Worm (Caenorhabditis elegans): ENCODE data around the gene ceh-24.

ceh-24 gene

ce11 chrV:13808462-13808867 lies 4.6 kb upstream of the ceh-24 start (continued):
- TF ChIP-seq sox-4 (tag; optimal IDR thresholded peaks at IDR 0.05) (no peak), nhr-19 (GFP tag; conservative IDR thresholded peaks at IDR 0.05) (peak; percentile 47), C34B4.2 (tag; optimal IDR thresholded peaks at IDR 0.05) (no peak), lin-15B (tag; optimal IDR thresholded peaks at IDR 0.05) (no peak), lin-13 (GFP tag; optimal IDR thresholded peaks at IDR 0.05) (peak; percentile 53), nhr-20 (tag; optimal IDR thresholded peaks at IDR 0.05) (peak; percentile 65), ztf-11 (tag; optimal IDR thresholded peaks at IDR 0.05) (no peak), grh-1 (GFP tag; IDR thresholded peaks at IDR 0.05) (no peak), nhr-28 (tag; optimal IDR thresholded peaks at IDR 0.05) (no peak), hlh-4 (tag; optimal IDR thresholded peaks at IDR 0.05) (no peak), nhr-76 (tag; optimal IDR thresholded peaks at IDR 0.05) (no peak), sup-37 (GFP tag; optimal IDR thresholded peaks at IDR 0.05) (no peak), ceh-88 (GFP tag; IDR thresholded peaks at IDR 0.05) (no peak), snpc-4 (tag; optimal IDR thresholded peaks at IDR 0.05) (peak; percentile 48), nhr-71 (tag; optimal IDR thresholded peaks at IDR 0.05) (peak; percentile 74), mef-2 (tag; optimal IDR thresholded peaks at IDR 0.05) (no peak), ceh-8 (GFP tag; optimal IDR thresholded peaks at IDR 0.05) (no peak), lin-39 (tag; optimal IDR thresholded peaks at IDR 0.05) (no peak), nhr-77 (tag; optimal IDR thresholded peaks at IDR 0.05) (peak; percentile 47), swsn-7 (tag; optimal IDR thresholded peaks at IDR 0.05) (peak; percentile 52), unc-62 (GFP tag; optimal IDR thresholded peaks at IDR 0.05) (no peak), skn-1 (tag; optimal IDR thresholded peaks at IDR 0.05) (peak; percentile 8), C04F5.9 (tag; optimal IDR thresholded peaks at IDR 0.05) (no peak), ets-5 (GFP tag; IDR thresholded peaks at IDR 0.05) (no peak), ztf-4 (tag; optimal IDR thresholded peaks at IDR 0.05) (no peak), zag-1 (tag; optimal IDR thresholded peaks at IDR 0.05) (no peak), elt-3 (tag; optimal IDR thresholded peaks at IDR 0.05) (no peak), dsc-1 (tag; optimal IDR thresholded peaks at IDR 0.05) (peak; percentile 14), snu-23 (GFP tag; optimal IDR thresholded peaks at IDR 0.05) (peak; percentile 78), unc-98 (GFP tag; IDR thresholded peaks at IDR 0.05) (no peak), pax-3 (tag; optimal IDR thresholded peaks at IDR 0.05) (no peak), isw-1 (GFP tag; IDR thresholded peaks at IDR 0.05) (no peak), tlp-1 (tag; optimal IDR thresholded peaks at IDR 0.05) (no peak), egl-27 (tag; optimal IDR thresholded peaks at IDR 0.05) (no peak), sptf-1 (tag; optimal IDR thresholded peaks at IDR 0.05) (no peak), unc-30 (tag; optimal IDR thresholded peaks at IDR 0.05) (no peak), xbp-1 (tag; optimal IDR thresholded peaks at IDR 0.05) (no peak), hpl-2 (GFP tag; optimal IDR thresholded peaks at IDR 0.05) (no peak), nhr-85 (tag) (no peak), nhr-12 (tag; optimal IDR thresholded peaks at IDR 0.05) (no peak), lir-3 (tag; optimal IDR thresholded peaks at IDR 0.05; ENCODE audit: poor library complexity) (no peak), pqm-1 (tag; optimal IDR thresholded peaks at IDR 0.05) (no peak), dpl-1 (GFP tag; optimal IDR thresholded peaks at IDR 0.05) (peak in 2 of 3 experiments; percentile 39 to 61), lin-14 (GFP tag; optimal IDR thresholded peaks at IDR 0.05) (peak; percentile 93), Y116A8C.19 (tag; optimal IDR thresholded peaks at IDR 0.05; ENCODE audit: borderline replicate concordance) (no peak), aly-2 (tag; optimal IDR thresholded peaks at IDR 0.05) (no peak), ceh-63 (GFP tag; optimal IDR thresholded peaks at IDR 0.05) (no peak), nhr-47 (tag; optimal IDR thresholded peaks at IDR 0.05) (peak; percentile 61), fos-1 (tag; optimal IDR thresholded peaks at IDR 0.05) (peak; percentile 56), aha-1 (tag; optimal IDR thresholded peaks at IDR 0.05) (no peak), vab-15 (tag; optimal IDR thresholded peaks at IDR 0.05) (no peak), irx-1 (tag; optimal IDR thresholded peaks at IDR 0.05) (no peak), ama-1 (optimal IDR thresholded peaks at IDR 0.05) (no peak)
